Fruit fly (Drosophila melanogaster) whole organism, embryonic: Measurements from ENCODE around the gene mRpL14.

Experiments used
- Awh ChIP-seq: fragments of 200-800 bp; sonication (Bioruptor generic); IDR thresholded peaks from 2 replicates; pipeline ENCODE4, ENCODE4 v1.3.6; 2022; ENCODE audit warnings: missing biosample characterization, missing genetic modification characterization
- BEAF-32 ChIP-seq: fragments of 200-800 bp; sonication (Bioruptor generic); optimal IDR thresholded peaks from 3 replicates; lab custom pipeline; 2017; ENCODE audit warnings: missing biosample characterization, missing genetic modification characterization, mild to moderate bottlenecking, moderate library complexity, missing genetic modification reagents
- Bdp1 ChIP-seq: fragments of 200-800 bp; sonication (Bioruptor generic); optimal IDR thresholded peaks from 3 replicates; lab custom pipeline; 2016; ENCODE audit warnings: missing biosample characterization, missing genetic modification characterization
- Blimp-1 ChIP-seq: fragments of 200-800 bp; sonication (Bioruptor generic); optimal IDR thresholded peaks from 3 replicates; lab custom pipeline; 2018; ENCODE audit warnings: missing biosample characterization, missing genetic modification characterization, mild to moderate bottlenecking, moderate library complexity, missing genetic modification reagents
- CG10274 ChIP-seq: fragments of 200-800 bp; sonication (Bioruptor generic); optimal IDR thresholded peaks from 3 replicates; lab custom pipeline; 2017; ENCODE audit warnings: missing biosample characterization, mild to moderate bottlenecking, missing genetic modification characterization
- CG10321 ChIP-seq: fragments of 200-800 bp; sonication (Bioruptor generic); IDR thresholded peaks from 2 replicates; pipeline ENCODE4 v1.3.6; 2022; ENCODE audit warnings: missing biosample characterization, missing genetic modification characterization
- CG11247 ChIP-seq: fragments of 200-800 bp; sonication (Bioruptor generic); IDR thresholded peaks from 2 replicates; pipeline ENCODE4 v1.3.6; 2022; ENCODE audit warnings: missing biosample characterization, missing genetic modification characterization
- CG12071 ChIP-seq: fragments of 200-800 bp; sonication (Bioruptor generic); optimal IDR thresholded peaks from 3 replicates; lab custom pipeline; 2018; ENCODE audit warnings: missing biosample characterization, mild to moderate bottlenecking, missing genetic modification characterization
- CG1603 ChIP-seq: fragments of 200-800 bp; sonication (Bioruptor generic); optimal IDR thresholded peaks from 2 replicates; lab custom pipeline; 2019; ENCODE audit warnings: missing biosample characterization, mild to moderate bottlenecking, missing genetic modification characterization, moderate library complexity
- CG17359 ChIP-seq: fragments of 200-800 bp; sonication (Bioruptor generic); optimal IDR thresholded peaks from 3 replicates; lab custom pipeline; 2018; ENCODE audit warnings: missing biosample characterization, mild to moderate bottlenecking, missing genetic modification characterization, moderate library complexity
- CG1792 ChIP-seq: fragments of 200-800 bp; sonication (Bioruptor generic); optimal IDR thresholded peaks from 2 replicates; lab custom pipeline; 2016; ENCODE audit warnings: missing biosample characterization, missing genetic modification characterization
- CG2712 ChIP-seq: fragments of 200-800 bp; optimal IDR thresholded peaks from 3 replicates; lab custom pipeline; 2019; ENCODE audit warnings: missing biosample characterization, mild to moderate bottlenecking, missing genetic modification characterization, moderate library complexity
- CG2875 ChIP-seq: fragments of 200-800 bp; sonication (Bioruptor generic); optimal IDR thresholded peaks from 2 replicates; lab custom pipeline; 2017; ENCODE audit warnings: missing biosample characterization, mild to moderate bottlenecking, missing genetic modification characterization, missing genetic modification reagents
- CG3065 ChIP-seq: fragments of 200-800 bp; sonication (Bioruptor generic); optimal IDR thresholded peaks from 2 replicates; lab custom pipeline; 2016; ENCODE audit warnings: missing biosample characterization, missing genetic modification characterization
- CG3163 ChIP-seq: fragments of 200-800 bp; sonication (Bioruptor generic); optimal IDR thresholded peaks from 3 replicates; lab custom pipeline; 2016; ENCODE audit warnings: missing biosample characterization, missing genetic modification characterization
- CG32772 ChIP-seq: fragments of 200-800 bp; sonication (Bioruptor generic); IDR thresholded peaks from 2 replicates; pipeline ENCODE4 v1.3.6; 2022; ENCODE audit warnings: missing biosample characterization, missing genetic modification characterization
- CG33557 ChIP-seq: fragments of 200-800 bp; sonication (Bioruptor generic); optimal IDR thresholded peaks from 2 replicates; lab custom pipeline; 2019; ENCODE audit warnings: missing biosample characterization, mild to moderate bottlenecking, missing genetic modification characterization, moderate library complexity
- CG3838 ChIP-seq: fragments of 200-800 bp; sonication (Bioruptor generic); optimal IDR thresholded peaks from 3 replicates; lab custom pipeline; 2016; ENCODE audit warnings: missing biosample characterization, missing genetic modification characterization
- CG42726 ChIP-seq: fragments of 200-800 bp; sonication (Bioruptor generic); IDR thresholded peaks from 2 replicates; pipeline ENCODE4 v1.3.6; 2022; ENCODE audit warnings: missing biosample characterization, missing genetic modification characterization; ENCODE audit not compliant: partially characterized antibody
- CG4854 ChIP-seq: fragments of 200-800 bp; sonication (Bioruptor generic); optimal IDR thresholded peaks from 2 replicates; lab custom pipeline; 2016; ENCODE audit warnings: missing biosample characterization, missing genetic modification characterization, inconsistent platforms
- CG8281 ChIP-seq: fragments of 200-800 bp; sonication (Bioruptor generic); optimal IDR thresholded peaks from 2 replicates; lab custom pipeline; 2018; ENCODE audit warnings: missing biosample characterization, mild to moderate bottlenecking, missing genetic modification characterization, moderate library complexity
- CG8944 ChIP-seq: fragments of 200-800 bp; sonication (Bioruptor generic); optimal IDR thresholded peaks from 3 replicates; lab custom pipeline; 2016; ENCODE audit warnings: missing biosample characterization, missing genetic modification characterization
- CG9817 ChIP-seq: fragments of 200-800 bp; sonication (Bioruptor generic); optimal IDR thresholded peaks from 2 replicates; lab custom pipeline; 2018; ENCODE audit warnings: missing biosample characterization, mild to moderate bottlenecking, missing genetic modification characterization, moderate library complexity
- CrebB ChIP-seq: fragments of 200-800 bp; sonication (Bioruptor generic); optimal IDR thresholded peaks from 3 replicates; lab custom pipeline; 2018; ENCODE audit warnings: missing biosample characterization, mild to moderate bottlenecking, missing genetic modification characterization
- Deaf1 ChIP-seq: fragments of 200-800 bp; optimal IDR thresholded peaks from 3 replicates; lab custom pipeline; 2019; ENCODE audit warnings: missing biosample characterization, mild to moderate bottlenecking, missing genetic modification characterization, moderate library complexity
- E2f2 ChIP-seq: fragments of 200-800 bp; sonication (Bioruptor generic); IDR thresholded peaks from 2 replicates; pipeline ENCODE4 v1.3.6; 2022; ENCODE audit warnings: missing biosample characterization, missing genetic modification characterization
- Eip74EF ChIP-seq, 2 experiments: fragments of 200-800 bp in 1 of 2; fragments of >200 bp in 1 of 2; sonication (Bioruptor generic) in 1 of 2; optimal IDR thresholded peaks; 2 replicates each; lab custom pipeline; 2017 to 2019; ENCODE audit warnings: missing biosample characterization in 2 of 2, missing genetic modification characterization in 2 of 2, mild to moderate bottlenecking in 1 of 2, moderate library complexity in 1 of 2
- Hey ChIP-seq: fragments of 200-800 bp; sonication (Bioruptor generic); optimal IDR thresholded peaks from 3 replicates; lab custom pipeline; 2018; ENCODE audit warnings: missing biosample characterization, mild to moderate bottlenecking, missing genetic modification characterization
- Hr51 ChIP-seq, 2 experiments: fragments of 200-800 bp; sonication (Bioruptor generic); optimal IDR thresholded peaks; 2 replicates in 1 of 2; 3 replicates in 1 of 2; lab custom pipeline; 2016 to 2018; ENCODE audit warnings: missing biosample characterization in 2 of 2, missing genetic modification characterization in 2 of 2, mild to moderate bottlenecking in 1 of 2, moderate library complexity in 1 of 2
- MTF-1 ChIP-seq: fragments of 200-800 bp; sonication (Bioruptor generic); optimal IDR thresholded peaks from 2 replicates; lab custom pipeline; 2018; ENCODE audit warnings: missing biosample characterization, mild to moderate bottlenecking, missing genetic modification characterization, borderline replicate concordance
- Nf-YA ChIP-seq: fragments of 200-800 bp; sonication (Bioruptor generic); IDR thresholded peaks from 2 replicates; pipeline ENCODE4 v1.3.6; 2022; ENCODE audit warnings: missing biosample characterization, missing genetic modification characterization
- NfI ChIP-seq: fragments of 200-800 bp; sonication (Bioruptor generic); optimal IDR thresholded peaks from 3 replicates; lab custom pipeline; 2018; ENCODE audit warnings: missing biosample characterization, mild to moderate bottlenecking, missing genetic modification characterization, moderate library complexity
- Optix ChIP-seq: fragments of 200-800 bp; sonication (Bioruptor generic); IDR thresholded peaks from 3 replicates; pipeline ENCODE4 v1.3.6; 2022; ENCODE audit warnings: missing biosample characterization, missing genetic modification characterization
- Xbp1 ChIP-seq: fragments of 200-800 bp; sonication (Bioruptor generic); optimal IDR thresholded peaks from 3 replicates; lab custom pipeline; 2016; ENCODE audit warnings: missing biosample characterization, mild to moderate bottlenecking, missing genetic modification characterization
- abd-A ChIP-seq: fragments of 200-800 bp; sonication (Bioruptor generic); optimal IDR thresholded peaks from 3 replicates; lab custom pipeline; 2019; ENCODE audit warnings: missing biosample characterization, mild to moderate bottlenecking, missing genetic modification characterization, moderate library complexity
- al ChIP-seq: fragments of 200-800 bp; sonication (Bioruptor generic); IDR thresholded peaks from 2 replicates; pipeline ENCODE4 v1.3.6; 2022; ENCODE audit warnings: missing biosample characterization, missing genetic modification characterization
- chinmo ChIP-seq: fragments of 200-800 bp; sonication (Bioruptor generic); IDR thresholded peaks from 4 replicates; pipeline ENCODE4 v1.3.6; 2022; ENCODE audit warnings: missing biosample characterization, missing genetic modification characterization; ENCODE audit not compliant: partially characterized antibody
- chn ChIP-seq: fragments of 200-800 bp; sonication (Bioruptor generic); optimal IDR thresholded peaks from 2 replicates; lab custom pipeline; 2016; ENCODE audit warnings: missing biosample characterization, missing genetic modification characterization
- en ChIP-seq: fragments of 200-800 bp; sonication (Bioruptor generic); optimal IDR thresholded peaks from 2 replicates; lab custom pipeline; 2016; ENCODE audit warnings: missing biosample characterization, missing genetic modification characterization
- eve ChIP-seq, 2 experiments: fragments of >200 bp; optimal IDR thresholded peaks; 2 replicates each; lab custom pipeline; 2017; ENCODE audit warnings: missing biosample characterization in 2 of 2, missing genetic modification characterization in 2 of 2
- gt ChIP-seq: fragments of 200-800 bp; sonication (Bioruptor generic); IDR thresholded peaks from 2 replicates; pipeline ENCODE4 v1.3.6; 2022; ENCODE audit warnings: missing biosample characterization, missing genetic modification characterization
- her ChIP-seq: fragments of 200-800 bp; sonication (Bioruptor generic); optimal IDR thresholded peaks from 2 replicates; lab custom pipeline; 2016; ENCODE audit warnings: missing biosample characterization, missing genetic modification characterization
- luna ChIP-seq: fragments of 200-800 bp; sonication (Bioruptor generic); optimal IDR thresholded peaks from 2 replicates; lab custom pipeline; 2016; ENCODE audit warnings: missing biosample characterization, missing genetic modification characterization
- oc ChIP-seq: fragments of 200-800 bp; sonication (Bioruptor generic); optimal IDR thresholded peaks from 2 replicates; lab custom pipeline; 2018; ENCODE audit warnings: missing biosample characterization, mild to moderate bottlenecking, missing genetic modification characterization, moderate library complexity
- pb ChIP-seq: fragments of 200-800 bp; sonication (Bioruptor generic); optimal IDR thresholded peaks from 3 replicates; lab custom pipeline; 2016; ENCODE audit warnings: missing biosample characterization, missing genetic modification characterization
- run ChIP-seq: fragments of 200-800 bp; sonication (Bioruptor generic); optimal IDR thresholded peaks from 3 replicates; lab custom pipeline; 2018; ENCODE audit warnings: missing biosample characterization, mild to moderate bottlenecking, missing genetic modification characterization
- tx ChIP-seq: fragments of 200-800 bp; sonication (Bioruptor generic); optimal IDR thresholded peaks from 2 replicates; lab custom pipeline; 2016; ENCODE audit warnings: missing biosample characterization, missing genetic modification characterization
- zfh1 ChIP-seq: fragments of 200-800 bp; sonication (Bioruptor generic); IDR thresholded peaks from 3 replicates; pipeline ENCODE4 v1.3.6; 2022; ENCODE audit warnings: missing biosample characterization, missing genetic modification characterization

mRpL14 gene

dm6 chrX:2297428-2298200 lies 46.8 kb downstream of the mRpL14 start (continued):
- TF ChIP-seq Eip74EF (GFP tag; optimal IDR thresholded peaks at IDR 0.05; lab: Kevin White, UChicago) (peak in 1 of 2 experiments; percentile 98), en (GFP tag; lab: Kevin White, UChicago) (peak; percentile 98), abd-A (peak; percentile 92), Nf-YA (peak; percentile 98), Optix (GFP tag; lab: Robert Waterston, UW) (peak; percentile 99), CG8281 (tag; lab: Kevin White, UChicago) (peak; percentile 89), CG9817 (tag; lab: Kevin White, UChicago) (peak; percentile 98), CG8944 (GFP tag; lab: Kevin White, UChicago) (peak; percentile 99), CG17359 (peak; percentile 99), Bdp1 (GFP tag; lab: Kevin White, UChicago) (peak; percentile 94), eve (GFP tag; optimal IDR thresholded peaks at IDR 0.05; lab: Kevin White, UChicago) (peak in 1 of 2 experiments; percentile 99), Hr51 (GFP tag; optimal IDR thresholded peaks at IDR 0.05; lab: Kevin White, UChicago) (peak; percentile 98), tx (GFP tag; lab: Kevin White, UChicago) (peak; percentile 99), luna (GFP tag; lab: Kevin White, UChicago) (peak; percentile 94), CG3838 (peak; percentile 95), BEAF-32 (GFP tag; lab: Kevin White, UChicago) (peak; percentile 17), CG42726 (GFP tag; lab: Robert Waterston, UW) (no peak), CrebB (tag; lab: Kevin White, UChicago) (peak; percentile 98), MTF-1 (GFP tag; lab: Kevin White, UChicago) (peak; percentile 97), CG1603 (peak; percentile 99), zfh1 (GFP tag; lab: Robert Waterston, UW) (peak; percentile 99), pb (GFP tag; lab: Kevin White, UChicago) (peak; percentile 99), CG2875 (GFP tag; lab: Kevin White, UChicago) (peak; percentile 99), chn (peak; percentile 99), Xbp1 (GFP tag; lab: Kevin White, UChicago) (peak; percentile 99), CG10321 (GFP tag; lab: Robert Waterston, UW) (peak; percentile 81), CG4854 (GFP tag; lab: Kevin White, UChicago) (peak; percentile 98), CG2712 (peak; percentile 98), Hey (tag; lab: Kevin White, UChicago) (peak; percentile 94), CG10274 (GFP tag; lab: Kevin White, UChicago) (peak; percentile 94), CG32772 (peak; percentile 99), CG3065 (GFP tag; lab: Kevin White, UChicago) (peak; percentile 97), E2f2 (GFP tag; lab: Robert Waterston, UW) (peak; percentile 87), CG11247 (GFP tag; lab: Robert Waterston, UW) (peak; percentile 98), chinmo (GFP tag; lab: Robert Waterston, UW) (0 out of 4 replicates have a peak, but pooled peaks have one; percentile 53), CG12071 (GFP tag; lab: Kevin White, UChicago) (peak; percentile 99), CG1792 (GFP tag; lab: Kevin White, UChicago) (peak; percentile 98), al (peak; percentile 92), oc (tag; lab: Kevin White, UChicago) (peak; percentile 99), Blimp-1 (GFP tag; lab: Kevin White, UChicago) (peak; percentile 98), Deaf1 (tag; lab: Kevin White, UChicago) (peak; percentile 84), NfI (GFP tag; lab: Kevin White, UChicago) (peak; percentile 99), CG33557 (GFP tag; lab: Kevin White, UChicago) (peak; percentile 90), run (tag; lab: Kevin White, UChicago) (peak; percentile 96), gt (peak; percentile 97), her (GFP tag; lab: Kevin White, UChicago) (peak; percentile 98), CG3163 (GFP tag; lab: Kevin White, UChicago) (peak; percentile 95), Awh (GFP tag; lab: Robert Waterston, UW) (peak; percentile 99)
